Fruit fly (Drosophila melanogaster) Kc167 (cell line): ENCODE data around the gene M1BP.

Source experiments
- Myc ChIP-seq: fragments of >200 bp; optimal IDR thresholded peaks from 2 replicates; lab custom pipeline; 2017; ENCODE audit warnings: missing external identifiers
- Sin3A ChIP-seq: fragments of >200 bp; optimal IDR thresholded peaks from 2 replicates; lab custom pipeline; 2018; ENCODE audit warnings: missing external identifiers
- h ChIP-seq: fragments of >200 bp; optimal IDR thresholded peaks from 3 replicates; lab custom pipeline; 2018; ENCODE audit warnings: missing external identifiers
- insv ChIP-seq: fragments of >200 bp; optimal IDR thresholded peaks from 3 replicates; lab custom pipeline; 2018; ENCODE audit warnings: missing external identifiers
- psq ChIP-seq: fragments of >200 bp; optimal IDR thresholded peaks from 2 replicates; lab custom pipeline; 2017; ENCODE audit warnings: missing external identifiers
- ttk ChIP-seq: sonication (Bioruptor generic); optimal IDR thresholded peaks from 2 replicates; lab custom pipeline; 2017; ENCODE audit warnings: missing external identifiers

M1BP gene

dm6 chr3R:8731597-8732263 is at the start of gene M1BP, which contains the start of gene CG8202:
Gene M1BP, minus strand, starts transcription at chr3R:8731698.
Gene CG8202, plus strand, starts transcription at chr3R:8732091.
- TF ChIP-seq Sin3A (lab: Kevin White, UChicago) (no peak), insv (lab: Kevin White, UChicago) (no peak), psq (lab: Kevin White, UChicago) (no peak), ttk (lab: Kevin White, UChicago) (no peak), Myc (lab: Kevin White, UChicago) (no peak), h (no peak)

- TF ChIP-seq Myc (lab: Kevin White, UChicago) (no peak), h (no peak), psq (lab: Kevin White, UChicago) (no peak), Sin3A (lab: Kevin White, UChicago) (no peak), ttk (lab: Kevin White, UChicago) (no peak), insv (lab: Kevin White, UChicago) (no peak)
These were observed 49.2 kb upstream of the M1BP start, which contains the start of gene CG33189 for dm6 chr3R:8780689-8781088. Gene CG33189, minus strand, starts transcription at chr3R:8780789.

- no peak for TF ChIP-seq ttk (lab: Kevin White, UChicago)
- TF ChIP-seq Myc (lab: Kevin White, UChicago) = no peak
- TF ChIP-seq insv (lab: Kevin White, UChicago) = no peak
- no peak for TF ChIP-seq h
- no peak for TF ChIP-seq psq (lab: Kevin White, UChicago)
- no peak for TF ChIP-seq Sin3A (lab: Kevin White, UChicago)
These were observed 48.3 kb upstream of the M1BP start, which contains the start of gene CG33191 for dm6 chr3R:8779823-8780222. Gene CG33191, minus strand, starts transcription at chr3R:8779923.

- no peak for TF ChIP-seq Sin3A (lab: Kevin White, UChicago)
- no peak for TF ChIP-seq h
- no peak for TF ChIP-seq psq (lab: Kevin White, UChicago)
- TF ChIP-seq Myc (lab: Kevin White, UChicago) = no peak
- no peak for TF ChIP-seq ttk (lab: Kevin White, UChicago)
- TF ChIP-seq insv (lab: Kevin White, UChicago) = no peak
These were observed 41.6 kb upstream of the M1BP start, which contains the start of gene CG34301 for dm6 chr3R:8773135-8773534. Gene CG34301, plus strand, starts transcription at chr3R:8773435.

- TF ChIP-seq ttk (lab: Kevin White, UChicago) (no peak), psq (lab: Kevin White, UChicago) (no peak), insv (lab: Kevin White, UChicago) (no peak), Myc (lab: Kevin White, UChicago) (no peak), h (no peak)
These were observed 41.1 kb upstream of the M1BP start, which contains the start of gene CG13318 for dm6 chr3R:8772591-8772990. Gene CG13318, minus strand, starts transcription at chr3R:8772691.

dm6 chr3R:8769094-8769493 is 37.6 kb upstream of the M1BP start, which contains the start of gene CG8236:
Gene CG8236, plus strand, starts transcription at chr3R:8769394.
- no peak for TF ChIP-seq Myc (lab: Kevin White, UChicago)
- no peak for TF ChIP-seq psq (lab: Kevin White, UChicago)
- no peak for TF ChIP-seq h
- TF ChIP-seq insv (lab: Kevin White, UChicago) = no peak
- TF ChIP-seq Sin3A (lab: Kevin White, UChicago) = no peak
- no peak for TF ChIP-seq ttk (lab: Kevin White, UChicago)

- TF ChIP-seq insv (lab: Kevin White, UChicago) (no peak), h (no peak), Myc (lab: Kevin White, UChicago) (no peak), ttk (lab: Kevin White, UChicago) (no peak), psq (lab: Kevin White, UChicago) (no peak), Sin3A (lab: Kevin White, UChicago) (no peak)
These were observed 36.5 kb upstream of the M1BP start, which contains the start of the genes CG34135 and CG11768 for dm6 chr3R:8767998-8768397. Gene CG34135, minus strand, starts transcription at chr3R:8768191. Gene CG11768, minus strand, starts transcription at chr3R:8768200.

dm6 chr3R:8748776-8749126 is 17.3 kb upstream of the M1BP start:
- TF ChIP-seq h (no peak), psq (lab: Kevin White, UChicago) (no peak), Myc (lab: Kevin White, UChicago) (no peak), insv (lab: Kevin White, UChicago) (no peak), ttk (lab: Kevin White, UChicago) (no peak), Sin3A (lab: Kevin White, UChicago) (no peak)

- TF ChIP-seq ttk (lab: Kevin White, UChicago) (no peak), Myc (lab: Kevin White, UChicago) (no peak), h (no peak), Sin3A (lab: Kevin White, UChicago) (no peak), insv (lab: Kevin White, UChicago) (no peak), psq (lab: Kevin White, UChicago) (no peak)
These were observed 16.6 kb upstream of the M1BP start for dm6 chr3R:8747871-8748775.

- TF ChIP-seq Sin3A (lab: Kevin White, UChicago) = no peak
- no peak for TF ChIP-seq h
- no peak for TF ChIP-seq Myc (lab: Kevin White, UChicago)
- TF ChIP-seq insv (lab: Kevin White, UChicago) = no peak
- no peak for TF ChIP-seq psq (lab: Kevin White, UChicago)
- TF ChIP-seq ttk (lab: Kevin White, UChicago) = no peak
These were observed 15.8 kb upstream of the M1BP start, which contains the start of the genes CG9801 and Nasp for dm6 chr3R:8747134-8747870. Gene CG9801, minus strand, starts transcription at chr3R:8747675. Gene Nasp, plus strand, starts transcription at chr3R:8747798.
